Fruit fly (Drosophila melanogaster) whole organism, wandering third instar larva: ENCODE results near the gene CG14803.

ENCODE experiments used
- Abd-B ChIP-seq: fragments of >200 bp; optimal IDR thresholded peaks from 2 replicates; lab custom pipeline; 2017; ENCODE audit warnings: missing biosample characterization, missing genetic modification characterization
- CG9705 ChIP-seq: fragments of 200-800 bp; sonication (Bioruptor generic); optimal IDR thresholded peaks from 2 replicates; lab custom pipeline; 2018; ENCODE audit warnings: missing biosample characterization, mild to moderate bottlenecking, missing genetic modification characterization
- Dif ChIP-seq: fragments of 200-275, 200-300 bp; sonication (Bioruptor generic); optimal IDR thresholded peaks from 2 replicates; lab custom pipeline; 2018; ENCODE audit warnings: missing biosample characterization, missing genetic modification characterization; ENCODE audit not compliant: partially characterized antibody
- GATAd ChIP-seq: sonication (Bioruptor generic); optimal IDR thresholded peaks from 2 replicates; lab custom pipeline; 2016; ENCODE audit warnings: missing biosample characterization, missing genetic modification characterization
- HLH106 ChIP-seq: fragments of 200-800 bp; optimal IDR thresholded peaks from 3 replicates; lab custom pipeline; 2019; ENCODE audit warnings: missing biosample characterization, mild to moderate bottlenecking, missing genetic modification characterization, moderate library complexity
- Hnf4 ChIP-seq: fragments of 200-800 bp; sonication (Bioruptor generic); optimal IDR thresholded peaks from 2 replicates; lab custom pipeline; 2016; ENCODE audit warnings: missing biosample characterization, mild to moderate bottlenecking, missing genetic modification characterization
- Hr78 ChIP-seq: fragments of >200 bp; optimal IDR thresholded peaks from 2 replicates; lab custom pipeline; 2017; ENCODE audit warnings: missing biosample characterization, missing genetic modification characterization
- Jra ChIP-seq: sonication (Bioruptor generic); optimal IDR thresholded peaks from 2 replicates; lab custom pipeline; 2016; ENCODE audit warnings: missing biosample characterization, missing genetic modification characterization
- Mio ChIP-seq: sonication (Bioruptor generic); optimal IDR thresholded peaks from 2 replicates; lab custom pipeline; 2016; ENCODE audit warnings: missing biosample characterization, missing genetic modification characterization
- N ChIP-seq: fragments of >200 bp; optimal IDR thresholded peaks from 2 replicates; lab custom pipeline; 2018; ENCODE audit warnings: missing biosample characterization, missing external identifiers, missing genetic modification characterization
- OdsH ChIP-seq: fragments of 200-800 bp; sonication (Bioruptor generic); optimal IDR thresholded peaks from 2 replicates; lab custom pipeline; 2016; ENCODE audit warnings: missing biosample characterization, mild to moderate bottlenecking, missing genetic modification characterization
- Rel ChIP-seq, 2 experiments: fragments of 200-800 bp; sonication (Bioruptor generic) in 1 of 2; optimal IDR thresholded peaks; 2 replicates in 1 of 2; 3 replicates in 1 of 2; lab custom pipeline; 2016 to 2019; ENCODE audit warnings: mild to moderate bottlenecking in 2 of 2, missing biosample characterization in 2 of 2, missing genetic modification characterization in 2 of 2, moderate library complexity in 1 of 2
- Sp1 ChIP-seq: fragments of 200-800 bp; sonication (Bioruptor generic); optimal IDR thresholded peaks from 3 replicates; lab custom pipeline; 2019; ENCODE audit warnings: missing biosample characterization, mild to moderate bottlenecking, missing genetic modification characterization, moderate library complexity
- br ChIP-seq: fragments of 200-800 bp; sonication (Bioruptor generic); optimal IDR thresholded peaks from 2 replicates; lab custom pipeline; 2016; ENCODE audit warnings: missing biosample characterization, missing genetic modification characterization
- brk ChIP-seq: fragments of 200-800 bp; sonication (Bioruptor generic); optimal IDR thresholded peaks from 2 replicates; lab custom pipeline; 2016; ENCODE audit warnings: missing biosample characterization, mild to moderate bottlenecking, missing genetic modification characterization
- dl ChIP-seq, 2 experiments: fragments of 175-275, 200-275 bp in 1 of 2; fragments of 200-275 bp in 1 of 2; sonication (Bioruptor generic); optimal IDR thresholded peaks; lab custom pipeline; 2018; ENCODE audit warnings: mild to moderate bottlenecking in 2 of 2, missing biosample characterization in 2 of 2, missing genetic modification characterization in 2 of 2, moderate library complexity in 2 of 2; ENCODE audit not compliant: partially characterized antibody in 2 of 2, insufficient read depth in 1 of 2
- dmrt93B ChIP-seq: fragments of 200-800 bp; sonication (Bioruptor generic); optimal IDR thresholded peaks from 2 replicates; lab custom pipeline; 2018; ENCODE audit warnings: missing biosample characterization, mild to moderate bottlenecking, missing genetic modification characterization
- ey ChIP-seq: fragments of 200-800 bp; sonication (Bioruptor generic); optimal IDR thresholded peaks from 2 replicates; lab custom pipeline; 2016; ENCODE audit warnings: missing biosample characterization, missing genetic modification characterization
- foxo ChIP-seq, 2 experiments: fragments of 200-800 bp; sonication (Bioruptor generic); optimal IDR thresholded peaks; 2 replicates in 1 of 2; 3 replicates in 1 of 2; lab custom pipeline; 2016 to 2017; ENCODE audit warnings: missing biosample characterization in 2 of 2, missing genetic modification characterization in 2 of 2
- fru ChIP-seq: fragments of 200-800 bp; sonication (Bioruptor generic); optimal IDR thresholded peaks from 3 replicates; lab custom pipeline; 2016; ENCODE audit warnings: missing biosample characterization, mild to moderate bottlenecking, missing genetic modification characterization
- h ChIP-seq: fragments of 200-800 bp; sonication (Bioruptor generic); optimal IDR thresholded peaks from 3 replicates; lab custom pipeline; 2016; ENCODE audit warnings: missing biosample characterization, mild to moderate bottlenecking, missing genetic modification characterization
- jim ChIP-seq: fragments of 175-275, 200-325 bp; sonication (Bioruptor generic); optimal IDR thresholded peaks from 2 replicates; lab custom pipeline; 2016; ENCODE audit warnings: missing biosample characterization, mild to moderate bottlenecking, missing genetic modification characterization
- lola ChIP-seq: fragments of >200 bp; optimal IDR thresholded peaks from 2 replicates; lab custom pipeline; 2017; ENCODE audit warnings: missing biosample characterization, missing genetic modification characterization
- pan ChIP-seq: fragments of >200 bp; optimal IDR thresholded peaks from 2 replicates; lab custom pipeline; 2017
- psq ChIP-seq: fragments of 200-800 bp; sonication (Bioruptor generic); optimal IDR thresholded peaks from 3 replicates; lab custom pipeline; 2017; ENCODE audit warnings: missing biosample characterization, mild to moderate bottlenecking, missing genetic modification characterization, moderate library complexity
- rgr ChIP-seq: fragments of 200-800 bp; sonication (Bioruptor generic); optimal IDR thresholded peaks from 3 replicates; lab custom pipeline; 2016; ENCODE audit warnings: missing biosample characterization, mild to moderate bottlenecking, missing genetic modification characterization
- tai ChIP-seq: sonication (Bioruptor generic); optimal IDR thresholded peaks from 2 replicates; lab custom pipeline; 2016; ENCODE audit warnings: missing biosample characterization, missing genetic modification characterization
- usp ChIP-seq: fragments of >200 bp; optimal IDR thresholded peaks from 2 replicates; lab custom pipeline; 2017; ENCODE audit warnings: missing biosample characterization, missing genetic modification characterization

CG14803 gene

dm6 chrX:1893532-1893931 is 24.9 kb downstream of the CG14803 start:
- no peak for TF ChIP-seq CG9705
- TF ChIP-seq dl (GFP tag; optimal IDR thresholded peaks at IDR 0.05; lab: Kevin White, UChicago; ENCODE audit: insufficient read depth in 1 of 2, partially characterized antibody in 2 of 2), result no peak
- TF ChIP-seq OdsH, result no peak
- TF ChIP-seq fru, result no peak
- no peak for TF ChIP-seq usp
- no peak for TF ChIP-seq dmrt93B
- TF ChIP-seq, all 38 proteins: peak for 0

DNA sequence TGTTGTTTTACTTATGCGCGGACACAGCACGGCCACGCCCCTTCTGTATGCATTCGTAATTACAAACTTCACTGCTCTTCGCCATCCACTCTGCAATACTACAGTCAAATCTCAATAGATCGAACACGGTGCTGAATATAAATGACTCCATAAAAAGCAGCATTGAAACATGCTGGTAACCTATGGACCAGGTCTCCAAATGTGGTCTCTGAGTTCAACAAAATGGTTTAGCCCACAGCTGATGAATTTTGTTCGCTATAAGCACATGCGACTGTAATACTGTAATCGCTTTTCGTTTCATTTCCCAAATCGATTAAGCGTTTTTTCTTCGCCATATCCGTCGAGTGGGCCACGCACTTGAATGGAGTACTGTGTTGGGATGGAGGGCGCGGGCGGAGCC is 28.7 kb downstream of the CG14803 start:
- TF ChIP-seq tai (no peak), psq (no peak), Hr78 (GFP tag; lab: Kevin White, UChicago) (no peak), OdsH (no peak), jim (GFP tag; lab: Kevin White, UChicago) (no peak), ey (peak; percentile 54), Sp1 (GFP tag; lab: Kevin White, UChicago) (peak; percentile 43), HLH106 (tag; lab: Kevin White, UChicago) (peak; percentile 31), foxo (GFP tag; optimal IDR thresholded peaks at IDR 0.05; lab: Kevin White, UChicago) (peak in 1 of 2 experiments; percentile 60), h (GFP tag; lab: Kevin White, UChicago) (peak; percentile 56), fru (peak; percentile 45), Abd-B (GFP tag; lab: Kevin White, UChicago) (no peak)

- TF ChIP-seq Abd-B (GFP tag; lab: Kevin White, UChicago) (no peak), jim (GFP tag; lab: Kevin White, UChicago) (no peak), Hnf4 (GFP tag; lab: Kevin White, UChicago) (no peak), rgr (GFP tag; lab: Kevin White, UChicago) (no peak), OdsH (no peak), lola (no peak), Dif (GFP tag; lab: Kevin White, UChicago) (peak; percentile 35), N (peak; percentile 55)
These were observed 30.9 kb downstream of the CG14803 start for dm6 chrX:1899445-1900085.

DNA sequence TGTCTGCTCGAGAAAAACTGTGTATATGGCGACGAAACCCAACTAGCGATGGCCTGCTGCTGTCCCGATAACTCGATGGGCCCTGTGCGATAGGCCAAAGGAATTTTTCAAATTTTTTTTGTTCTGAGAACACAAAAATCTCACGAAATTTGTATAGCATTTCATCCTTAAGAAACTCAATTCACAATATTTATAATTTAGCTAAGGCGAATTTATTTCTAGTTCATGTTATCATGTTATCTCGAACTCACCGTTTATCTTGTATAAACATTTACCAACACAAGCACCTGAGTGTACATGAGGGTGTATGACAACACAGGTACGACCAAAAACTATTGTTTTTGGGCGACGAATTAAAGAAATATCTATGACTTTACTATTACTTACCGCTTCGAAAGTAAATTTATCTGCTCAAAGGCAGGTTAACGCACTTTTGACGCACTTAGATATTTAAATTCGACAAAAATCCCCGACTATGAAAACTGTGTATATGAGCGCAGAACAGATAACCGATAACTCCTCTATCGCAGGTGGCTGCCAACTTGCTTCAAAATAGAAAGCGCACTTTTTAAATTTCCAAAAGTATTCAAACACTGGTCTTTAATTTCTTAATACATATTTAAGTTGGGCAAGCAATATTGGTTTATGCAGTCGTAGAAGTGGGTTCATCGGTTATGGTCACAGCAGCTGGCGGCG is 31.6 kb downstream of the CG14803 start, which contains the start of gene arm:
Gene arm, minus strand, starts transcription at position 524 of the 696 bp plus-strand sequence.
- TF ChIP-seq h (GFP tag; lab: Kevin White, UChicago) (peak; percentile 8), br (GFP tag; lab: Kevin White, UChicago) (peak; percentile 14), Mio (GFP tag; lab: Kevin White, UChicago) (no peak), ey (peak; percentile 37), usp (no peak), brk (no peak), foxo (GFP tag; optimal IDR thresholded peaks at IDR 0.05; lab: Kevin White, UChicago) (peak in 1 of 2 experiments; percentile 19), fru (no peak), pan (no peak), Rel (GFP tag; optimal IDR thresholded peaks at IDR 0.05; lab: Kevin White, UChicago) (no peak), Rel (tag; optimal IDR thresholded peaks at IDR 0.05; lab: Kevin White, UChicago) (peak; percentile 98), N (no peak), Jra (GFP tag; lab: Kevin White, UChicago) (peak; percentile 41), GATAd (GFP tag; lab: Kevin White, UChicago) (no peak), psq (peak; percentile 1), dl (GFP tag; optimal IDR thresholded peaks at IDR 0.05; lab: Kevin White, UChicago; ENCODE audit: insufficient read depth in 1 of 2, partially characterized antibody in 2 of 2) (no peak), Hnf4 (GFP tag; lab: Kevin White, UChicago) (peak; percentile 2), rgr (GFP tag; lab: Kevin White, UChicago) (peak; percentile 47), lola (no peak), HLH106 (tag; lab: Kevin White, UChicago) (peak; percentile 15)

dm6 chrX:1901605-1902136 is 33.0 kb downstream of the CG14803 start, which contains the start of gene Ldaf1:
Gene Ldaf1 (minus strand): TSS chrX:1901911.
- no peak for TF ChIP-seq Dif (GFP tag; lab: Kevin White, UChicago)
- TF ChIP-seq dmrt93B, result no peak
- TF ChIP-seq Sp1 (GFP tag; lab: Kevin White, UChicago), result peak; percentile 20
- TF ChIP-seq HLH106 (tag; lab: Kevin White, UChicago), result no peak
- no peak for TF ChIP-seq Rel (GFP tag; optimal IDR thresholded peaks at IDR 0.05; lab: Kevin White, UChicago)
- peak; percentile 24 for TF ChIP-seq Rel (tag; optimal IDR thresholded peaks at IDR 0.05; lab: Kevin White, UChicago)
